Worm (Caenorhabditis elegans): ENCODE measurements around the gene asb-1.

DNA sequence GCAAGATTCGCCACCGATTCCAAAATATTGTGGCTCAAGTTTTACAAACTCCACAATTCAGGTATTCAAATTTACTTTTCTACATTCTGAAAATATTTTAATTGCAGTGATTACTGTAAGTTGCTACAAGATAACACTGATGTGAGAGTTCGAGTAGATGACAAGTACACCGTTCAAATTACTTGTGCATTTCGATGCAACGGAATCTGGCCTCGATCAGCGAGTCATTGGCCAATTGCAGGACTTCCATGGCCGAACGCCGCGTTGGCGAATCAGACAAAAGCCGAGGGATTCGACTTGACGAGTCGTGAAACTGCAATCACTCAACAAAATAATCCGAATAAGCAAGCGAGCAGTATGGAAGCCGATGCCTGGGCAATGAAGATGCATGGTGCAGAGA, 5.7 kb upstream of the asb-1 start:
- no peak for TF ChIP-seq aly-1 (tag; optimal IDR thresholded peaks at IDR 0.05)
- TF ChIP-seq ama-1 (optimal IDR thresholded peaks at IDR 0.05), result no peak
- no peak for TF ChIP-seq hnd-1 (tag; optimal IDR thresholded peaks at IDR 0.05)
- no peak for TF ChIP-seq ceh-36 (tag; optimal IDR thresholded peaks at IDR 0.05)
- no peak for TF ChIP-seq B0310.2 (tag; optimal IDR thresholded peaks at IDR 0.05)
- no peak for TF ChIP-seq ets-7 (tag; optimal IDR thresholded peaks at IDR 0.05)
- no peak for TF ChIP-seq hmg-4 (GFP tag; optimal IDR thresholded peaks at IDR 0.05)
- no peak for TF ChIP-seq flt-1 (GFP tag; IDR thresholded peaks at IDR 0.05)
- TF ChIP-seq ceh-13 (GFP tag; optimal IDR thresholded peaks at IDR 0.05), result no peak
- no peak for TF ChIP-seq tbx-11 (GFP tag; IDR thresholded peaks at IDR 0.05)
- TF ChIP-seq pes-1 (GFP tag; IDR thresholded peaks at IDR 0.05), result no peak
- no peak for TF ChIP-seq scrt-1 (GFP tag; IDR thresholded peaks at IDR 0.05)
- TF ChIP-seq F13C5.2 (tag; optimal IDR thresholded peaks at IDR 0.05), result no peak
